Worm (Caenorhabditis elegans) whole organism, late embryonic: ENCODE results near the gene nhr-203.

Experiments
- ceh-14 ChIP-seq: sonication (generic microtip); optimal IDR thresholded peaks from 2 replicates; lab custom pipeline; 2016; ENCODE audit warnings: missing genotype, missing genetic modification characterization, missing compliant biosample characterization
- hlh-8 ChIP-seq: sonication (generic microtip); optimal IDR thresholded peaks from 2 replicates; lab custom pipeline; 2016; ENCODE audit warnings: missing genotype, missing genetic modification characterization, missing compliant biosample characterization
- nhr-11 ChIP-seq: fragments of 150-350 bp; optimal IDR thresholded peaks from 2 replicates; lab custom pipeline; 2014; ENCODE audit warnings: missing biosample characterization, missing genetic modification characterization
- pat-9 ChIP-seq: fragments of 200-800 bp; sonication (Bioruptor generic); optimal IDR thresholded peaks from 2 replicates; lab custom pipeline; 2018; ENCODE audit warnings: mild to moderate bottlenecking, missing genetic modification characterization, moderate library complexity, missing compliant biosample characterization
- pqm-1 ChIP-seq: sonication (generic microtip); optimal IDR thresholded peaks from 2 replicates; lab custom pipeline; 2016; ENCODE audit warnings: missing genetic modification characterization, missing compliant biosample characterization
- unc-55 ChIP-seq: sonication (generic microtip); optimal IDR thresholded peaks from 2 replicates; lab custom pipeline; 2017; ENCODE audit warnings: missing biosample characterization, missing genetic modification reagents, missing genetic modification characterization
- zip-5 ChIP-seq: sonication (generic microtip); optimal IDR thresholded peaks from 2 replicates; lab custom pipeline; 2016; ENCODE audit warnings: missing genetic modification characterization, missing compliant biosample characterization

- TF ChIP-seq nhr-11 (tag; lab: Kevin White, UChicago), result no peak
- TF ChIP-seq pat-9, result no peak
- no peak for TF ChIP-seq zip-5 (tag; lab: Kevin White, UChicago)
- no peak for TF ChIP-seq hlh-8
- no peak for TF ChIP-seq ceh-14 (tag; lab: Kevin White, UChicago)
- TF ChIP-seq unc-55, result no peak
- TF ChIP-seq pqm-1 (tag; lab: Kevin White, UChicago), result no peak
Observed at ce11 chrV:440923-441322, 18.7 kb upstream of the nhr-203 start, which contains the start of gene B0554.7.
